Fruit fly (Drosophila melanogaster) whole organism, embryonic: ENCODE measurements around the gene CG3224.
A peak's percentile ranks its signal among the peaks of the same experiment; 100 is the strongest.

ENCODE experiments used
- Adf1 ChIP-seq: fragments of 200-800 bp; sonication (Bioruptor generic); IDR thresholded peaks from 2 replicates; pipeline ENCODE4 v1.3.6; 2022; ENCODE audit warnings: missing biosample characterization, missing genetic modification characterization
- Antp ChIP-seq: fragments of 200-800 bp; sonication (Bioruptor generic); optimal IDR thresholded peaks from 3 replicates; lab custom pipeline; 2016; ENCODE audit warnings: missing biosample characterization, missing genetic modification characterization
- Asciz ChIP-seq: fragments of 200-800 bp; sonication (Bioruptor generic); optimal IDR thresholded peaks from 2 replicates; lab custom pipeline; 2017; ENCODE audit warnings: missing biosample characterization, mild to moderate bottlenecking, missing genetic modification characterization, missing genetic modification reagents
- Bdp1 ChIP-seq: fragments of 200-800 bp; sonication (Bioruptor generic); optimal IDR thresholded peaks from 3 replicates; lab custom pipeline; 2016; ENCODE audit warnings: missing biosample characterization, missing genetic modification characterization
- CG12236 ChIP-seq: fragments of 200-800 bp; sonication (Bioruptor generic); optimal IDR thresholded peaks from 2 replicates; lab custom pipeline; 2016; ENCODE audit warnings: missing biosample characterization, missing genetic modification characterization
- CG13296 ChIP-seq: fragments of 200-800 bp; sonication (Bioruptor generic); optimal IDR thresholded peaks from 3 replicates; lab custom pipeline; 2018; ENCODE audit warnings: missing biosample characterization, mild to moderate bottlenecking, missing genetic modification characterization
- CG13775 ChIP-seq: fragments of 200-800 bp; sonication (Bioruptor generic); optimal IDR thresholded peaks from 3 replicates; lab custom pipeline; 2017; ENCODE audit warnings: missing biosample characterization, mild to moderate bottlenecking, missing genetic modification characterization
- CG15269 ChIP-seq: fragments of 200-800 bp; sonication (Bioruptor generic); optimal IDR thresholded peaks from 2 replicates; lab custom pipeline; 2018; ENCODE audit warnings: missing biosample characterization, mild to moderate bottlenecking, missing genetic modification characterization, moderate library complexity
- CG17385 ChIP-seq: fragments of 200-800 bp; sonication (Bioruptor generic); optimal IDR thresholded peaks from 3 replicates; lab custom pipeline; 2018; ENCODE audit warnings: missing biosample characterization, mild to moderate bottlenecking, missing genetic modification characterization
- CG17912 ChIP-seq: fragments of 200-800 bp; sonication (Bioruptor generic); optimal IDR thresholded peaks from 2 replicates; lab custom pipeline; 2018; ENCODE audit warnings: missing biosample characterization, mild to moderate bottlenecking, missing genetic modification characterization
- CG2678 ChIP-seq: fragments of 200-800 bp; sonication (Bioruptor generic); optimal IDR thresholded peaks from 3 replicates; lab custom pipeline; 2019; ENCODE audit warnings: missing biosample characterization, mild to moderate bottlenecking, missing genetic modification characterization, moderate library complexity
- CG2875 ChIP-seq: fragments of 200-800 bp; sonication (Bioruptor generic); optimal IDR thresholded peaks from 2 replicates; lab custom pipeline; 2017; ENCODE audit warnings: missing biosample characterization, mild to moderate bottlenecking, missing genetic modification characterization, missing genetic modification reagents
- CG32767 ChIP-seq: fragments of 200-800 bp; sonication (Bioruptor generic); IDR thresholded peaks from 2 replicates; pipeline ENCODE4 v1.3.6; 2022; ENCODE audit warnings: missing biosample characterization, missing genetic modification characterization
- CG3281 ChIP-seq: fragments of 200-800 bp; sonication (Bioruptor generic); optimal IDR thresholded peaks from 3 replicates; lab custom pipeline; 2017; ENCODE audit warnings: missing biosample characterization, mild to moderate bottlenecking, missing genetic modification characterization
- CG4730 ChIP-seq: fragments of 200-800 bp; sonication (Bioruptor generic); IDR thresholded peaks from 2 replicates; pipeline ENCODE4 v1.3.6; 2022; ENCODE audit warnings: missing biosample characterization, missing genetic modification characterization
- CG6654 ChIP-seq: fragments of 200-800 bp; sonication (Bioruptor generic); optimal IDR thresholded peaks from 2 replicates; lab custom pipeline; 2017; ENCODE audit warnings: missing biosample characterization, mild to moderate bottlenecking, missing genetic modification characterization
- CG7271 ChIP-seq: fragments of 200-800 bp; sonication (Bioruptor generic); optimal IDR thresholded peaks from 2 replicates; lab custom pipeline; 2018; ENCODE audit warnings: missing biosample characterization, mild to moderate bottlenecking, missing genetic modification characterization, moderate library complexity
- CG7839 ChIP-seq: fragments of 200-800 bp; sonication (Bioruptor generic); optimal IDR thresholded peaks from 3 replicates; lab custom pipeline; 2018; ENCODE audit warnings: missing biosample characterization, mild to moderate bottlenecking, missing genetic modification characterization, moderate library complexity
- CG8478 ChIP-seq: fragments of >200 bp; optimal IDR thresholded peaks from 2 replicates; lab custom pipeline; 2018
- CG9215 ChIP-seq: fragments of 200-800 bp; sonication (Bioruptor generic); IDR thresholded peaks from 2 replicates; pipeline ENCODE4 v1.3.6; 2022; ENCODE audit warnings: missing biosample characterization, missing genetic modification characterization
- Kr ChIP-seq: fragments of 200-800 bp; sonication (Bioruptor generic); optimal IDR thresholded peaks from 2 replicates; lab custom pipeline; 2017; ENCODE audit warnings: missing biosample characterization, mild to moderate bottlenecking, missing genetic modification characterization
- MTF-1 ChIP-seq: fragments of 200-800 bp; sonication (Bioruptor generic); optimal IDR thresholded peaks from 2 replicates; lab custom pipeline; 2018; ENCODE audit warnings: missing biosample characterization, mild to moderate bottlenecking, missing genetic modification characterization, borderline replicate concordance
- Max ChIP-seq: fragments of 200-800 bp; sonication (Bioruptor generic); optimal IDR thresholded peaks from 2 replicates; lab custom pipeline; 2016; ENCODE audit warnings: missing biosample characterization, mild to moderate bottlenecking, missing genetic modification characterization
- Opbp ChIP-seq: fragments of 200-800 bp; sonication (Bioruptor generic); IDR thresholded peaks from 3 replicates; pipeline ENCODE4 v1.3.6; 2022; ENCODE audit warnings: missing biosample characterization, missing genetic modification characterization; ENCODE audit not compliant: partially characterized antibody
- PHDP ChIP-seq: fragments of 200-800 bp; sonication (Bioruptor generic); optimal IDR thresholded peaks from 3 replicates; lab custom pipeline; 2018; ENCODE audit warnings: missing biosample characterization, mild to moderate bottlenecking, missing genetic modification characterization, moderate library complexity
- Side ChIP-seq: fragments of 200-800 bp; sonication (Bioruptor generic); optimal IDR thresholded peaks from 2 replicates; lab custom pipeline; 2016; ENCODE audit warnings: missing biosample characterization, missing genetic modification characterization
- Sox102F ChIP-seq: fragments of 200-800 bp; sonication (Bioruptor generic); optimal IDR thresholded peaks from 2 replicates; lab custom pipeline; 2018; ENCODE audit warnings: missing biosample characterization, mild to moderate bottlenecking, missing genetic modification characterization, moderate library complexity
- YL-1 ChIP-seq: fragments of 200-800 bp; sonication (Bioruptor generic); optimal IDR thresholded peaks from 3 replicates; lab custom pipeline; 2017; ENCODE audit warnings: missing biosample characterization, mild to moderate bottlenecking, missing genetic modification characterization
- chm ChIP-seq: fragments of 200-800 bp; sonication (Bioruptor generic); IDR thresholded peaks from 2 replicates; pipeline ENCODE4 v1.3.6; 2022; ENCODE audit warnings: missing biosample characterization, missing genetic modification characterization
- grn ChIP-seq: fragments of 200-800 bp; sonication (Bioruptor generic); optimal IDR thresholded peaks from 3 replicates; lab custom pipeline; 2017; ENCODE audit warnings: missing biosample characterization, missing genetic modification characterization
- gsb-n ChIP-seq: fragments of 200-800 bp; sonication (Bioruptor generic); optimal IDR thresholded peaks from 3 replicates; lab custom pipeline; 2018; ENCODE audit warnings: missing biosample characterization, mild to moderate bottlenecking, missing genetic modification characterization
- hb ChIP-seq: fragments of 200-800 bp; sonication (Bioruptor generic); IDR thresholded peaks from 3 replicates; pipeline ENCODE4 v1.3.6; 2022; ENCODE audit warnings: missing biosample characterization, missing genetic modification characterization; ENCODE audit not compliant: partially characterized antibody
- nerfin-1 ChIP-seq: fragments of 200-800 bp; sonication (Bioruptor generic); optimal IDR thresholded peaks from 3 replicates; lab custom pipeline; 2019; ENCODE audit warnings: missing biosample characterization, mild to moderate bottlenecking, missing genetic modification characterization, moderate library complexity
- pan ChIP-seq, 4 experiments: fragments of >200 bp in 3 of 4; fragments of 200-800 bp in 1 of 4; sonication (Bioruptor generic) in 1 of 4; optimal IDR thresholded peaks in 3 of 4; IDR thresholded peaks in 1 of 4; 2 replicates each; pipeline versions ENCODE4 v1.3.6 to Lab custom; 2017 to 2022; ENCODE audit warnings: missing biosample characterization in 2 of 4, missing genetic modification characterization in 2 of 4, mixed read lengths in 1 of 4
- pfk ChIP-seq: fragments of 200-800 bp; sonication (Bioruptor generic); optimal IDR thresholded peaks from 2 replicates; lab custom pipeline; 2018; ENCODE audit warnings: missing biosample characterization, mild to moderate bottlenecking, missing genetic modification characterization, moderate library complexity
- pita ChIP-seq: fragments of 200-800 bp; sonication (Bioruptor generic); optimal IDR thresholded peaks from 2 replicates; lab custom pipeline; 2017; ENCODE audit warnings: missing biosample characterization, mild to moderate bottlenecking, missing genetic modification characterization
- salm ChIP-seq: fragments of 200-800 bp; sonication (Bioruptor generic); optimal IDR thresholded peaks from 2 replicates; lab custom pipeline; 2018; ENCODE audit warnings: missing biosample characterization, mild to moderate bottlenecking, missing genetic modification characterization
- sd ChIP-seq: fragments of 200-800 bp; sonication (Bioruptor generic); optimal IDR thresholded peaks from 3 replicates; lab custom pipeline; 2018; ENCODE audit warnings: missing biosample characterization, mild to moderate bottlenecking, missing genetic modification characterization, moderate library complexity
- sima ChIP-seq: fragments of 200-800 bp; sonication (Bioruptor generic); optimal IDR thresholded peaks from 2 replicates; lab custom pipeline; 2016; ENCODE audit warnings: missing biosample characterization, missing genetic modification characterization
- so ChIP-seq: fragments of 200-800 bp; sonication (Bioruptor generic); IDR thresholded peaks from 3 replicates; pipeline ENCODE4 v1.3.6; 2022; ENCODE audit warnings: missing biosample characterization, missing genetic modification characterization
- twi ChIP-seq: fragments of 200-800 bp; optimal IDR thresholded peaks from 2 replicates; lab custom pipeline; 2019; ENCODE audit warnings: missing biosample characterization, mild to moderate bottlenecking, missing genetic modification characterization, moderate library complexity
- tx ChIP-seq: fragments of 200-800 bp; sonication (Bioruptor generic); optimal IDR thresholded peaks from 2 replicates; lab custom pipeline; 2016; ENCODE audit warnings: missing biosample characterization, missing genetic modification characterization
- zen ChIP-seq: fragments of 200-800 bp; sonication (Bioruptor generic); optimal IDR thresholded peaks from 3 replicates; lab custom pipeline; 2018; ENCODE audit warnings: missing biosample characterization, mild to moderate bottlenecking, missing genetic modification characterization, moderate library complexity

The CG3224 gene

dm6 chrX:6699255-6699885, 38.1 kb upstream of the CG3224 start, which contains the start of gene CG14441 (continued):
- TF ChIP-seq zen (tag; lab: Kevin White, UChicago): no peak
- TF ChIP-seq CG17385 (GFP tag; lab: Kevin White, UChicago): peak; percentile 57
- peak; percentile 2 for TF ChIP-seq Side (GFP tag; lab: Kevin White, UChicago)
- TF ChIP-seq nerfin-1 (tag; lab: Kevin White, UChicago): peak; percentile 66
- TF ChIP-seq tx: no peak
- TF ChIP-seq CG7271 (tag; lab: Kevin White, UChicago): peak; percentile 13
- TF ChIP-seq salm (tag; lab: Kevin White, UChicago): peak; percentile 19
- peak; percentile 78 for TF ChIP-seq CG3281 (GFP tag; lab: Kevin White, UChicago)
- TF ChIP-seq Opbp (GFP tag; lab: Robert Waterston, UW): peak; percentile 93
- peak; percentile 65 for TF ChIP-seq pfk
- TF ChIP-seq hb: peak; percentile 93
- no peak for TF ChIP-seq sima
- no peak for TF ChIP-seq CG32767 (GFP tag; lab: Robert Waterston, UW)
- TF ChIP-seq CG2875: no peak
- TF ChIP-seq CG4730 (GFP tag; lab: Robert Waterston, UW): no peak
- no peak for TF ChIP-seq pita (GFP tag; lab: Kevin White, UChicago)
- peak; percentile 43 for TF ChIP-seq Max
- TF ChIP-seq Asciz (GFP tag; lab: Kevin White, UChicago): peak; percentile 18
- peak; percentile 41; the same call in 1 of the 2 replicates for TF ChIP-seq Adf1 (GFP tag; lab: Robert Waterston, UW)
- TF ChIP-seq pan (optimal IDR thresholded peaks at IDR 0.05; lab: Kevin White, UChicago): no peak
- peak in 1 of 2 experiments; percentile 23 for TF ChIP-seq pan (GFP tag; optimal IDR thresholded peaks at IDR 0.05 in 1 of 2, IDR thresholded peaks at IDR 0.05 in 1 of 2)
- TF ChIP-seq Kr (GFP tag; lab: Kevin White, UChicago): no peak
- TF ChIP-seq CG17912 (GFP tag; lab: Kevin White, UChicago): no peak
- peak; percentile 57; the same call in 1 of the 3 replicates for TF ChIP-seq so (GFP tag; lab: Robert Waterston, UW)
- peak; percentile 78 for TF ChIP-seq CG13296 (GFP tag; lab: Kevin White, UChicago)
- TF ChIP-seq CG8478 (lab: Kevin White, UChicago): no peak
- TF ChIP-seq CG6654 (GFP tag; lab: Kevin White, UChicago): no peak
- peak; percentile 28 for TF ChIP-seq gsb-n (tag; lab: Kevin White, UChicago)
- TF ChIP-seq CG12236: no peak
- peak; percentile 5 for TF ChIP-seq Antp (GFP tag; lab: Kevin White, UChicago)
- TF ChIP-seq CG13775 (GFP tag; lab: Kevin White, UChicago): no peak
- no peak for TF ChIP-seq grn (GFP tag; lab: Kevin White, UChicago)
- TF ChIP-seq sd (tag; lab: Kevin White, UChicago): peak; percentile 73
- peak; percentile 41 for TF ChIP-seq MTF-1 (GFP tag; lab: Kevin White, UChicago)
- TF ChIP-seq YL-1 (GFP tag; lab: Kevin White, UChicago): no peak
- TF ChIP-seq CG2678 (tag; lab: Kevin White, UChicago): peak; percentile 62
- TF ChIP-seq Sox102F (GFP tag; lab: Kevin White, UChicago): no peak
- TF ChIP-seq CG7839: peak; percentile 44
- no peak; the same call in 1 of the 2 replicates for TF ChIP-seq chm (GFP tag; lab: Robert Waterston, UW)
- no peak for TF ChIP-seq CG9215 (GFP tag; lab: Robert Waterston, UW)
- TF ChIP-seq PHDP (tag; lab: Kevin White, UChicago): peak; percentile 67
- peak; percentile 37 for TF ChIP-seq twi (tag; lab: Kevin White, UChicago)
- TF ChIP-seq Bdp1 (GFP tag; lab: Kevin White, UChicago): no peak
- TF ChIP-seq CG15269 (tag; lab: Kevin White, UChicago): peak; percentile 46
